Worm (Caenorhabditis elegans) whole organism, L4/young adult: ENCODE measurements around the gene F11D11.6.

ENCODE experiments used
- W03F9.2 ChIP-seq: fragments of 150-350 bp; optimal IDR thresholded peaks from 2 replicates; lab custom pipeline; 2014; ENCODE audit warnings: missing biosample characterization, missing genetic modification characterization
- him-1 ChIP-seq: sonication (generic microtip); optimal IDR thresholded peaks from 2 replicates; lab custom pipeline; 2016; ENCODE audit warnings: missing genotype, missing genetic modification reagents, missing genetic modification characterization, missing compliant biosample characterization

- TF ChIP-seq him-1 (tag; lab: Kevin White, UChicago) (no peak), W03F9.2 (no peak)
Measured at ce11 chrV:18733942-18734341, 19.0 kb downstream of the F11D11.6 start.
